Fruit fly (Drosophila melanogaster): ENCODE measurements around the gene Rev1.

DNA sequence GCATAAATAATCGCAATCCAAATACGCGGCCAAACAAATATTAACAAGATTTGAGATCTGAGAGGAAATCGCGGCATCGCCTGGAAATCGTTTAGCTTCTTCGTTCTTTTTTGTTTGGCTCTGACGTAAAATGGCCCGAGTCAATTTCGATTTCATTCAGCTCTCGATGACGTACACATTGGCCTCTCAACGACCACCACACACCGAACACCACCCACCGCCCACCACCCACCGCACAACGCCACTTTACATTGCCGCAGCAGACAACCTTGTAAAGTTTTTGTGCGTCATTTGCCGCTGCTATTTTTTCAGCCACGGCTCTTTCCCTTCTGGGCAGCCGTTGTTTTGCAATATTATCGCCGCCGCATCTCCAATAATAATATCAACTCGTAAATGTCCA lies 22.1 kb upstream of the Rev1 start:
- TF ChIP-seq CG5204 (GFP tag; optimal IDR thresholded peaks at IDR 0.05) (no peak), Mnt (GFP tag; optimal IDR thresholded peaks at IDR 0.05) (no peak), CG1620 (GFP tag; optimal IDR thresholded peaks at IDR 0.05) (no peak), CG14711 (tag; optimal IDR thresholded peaks at IDR 0.05) (no peak), Crg-1 (GFP tag; optimal IDR thresholded peaks at IDR 0.05) (no peak), tj (GFP tag; optimal IDR thresholded peaks at IDR 0.05) (no peak), ovo (GFP tag; optimal IDR thresholded peaks at IDR 0.05) (no peak), kay (GFP tag; ENCODE audit: borderline replicate concordance) (no peak), CG7101 (tag; optimal IDR thresholded peaks at IDR 0.05) (no peak), CG33017 (tag; optimal IDR thresholded peaks at IDR 0.05) (no peak)

All from whole organism, adult.